Worm (Caenorhabditis elegans): Measurements from ENCODE around the gene twk-43.

DNA sequence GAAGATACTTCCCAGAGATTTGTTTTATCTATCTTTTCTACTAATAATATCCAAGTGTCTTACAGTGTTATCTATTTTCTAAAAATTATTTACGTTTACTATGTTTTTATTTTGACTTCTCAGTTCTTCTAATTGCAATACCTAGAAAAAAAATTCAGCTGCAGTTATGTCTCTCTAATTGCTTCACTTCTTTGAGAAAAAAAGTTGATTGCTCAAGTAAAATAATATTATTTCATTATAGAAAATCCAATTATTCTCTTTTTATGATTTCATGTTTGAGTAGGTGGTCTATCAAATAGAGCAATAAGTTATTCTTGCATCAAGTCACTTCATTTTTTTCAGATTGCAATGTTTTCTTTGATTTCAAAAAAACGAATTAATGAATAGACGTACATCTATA lies 20.4 kb downstream of the twk-43 start:
- TF ChIP-seq pha-4 (tag; optimal IDR thresholded peaks at IDR 0.05) (no peak), hlh-8 (tag; optimal IDR thresholded peaks at IDR 0.05) (no peak), lin-11 (tag; optimal IDR thresholded peaks at IDR 0.05) (no peak), sdc-2 (tag; optimal IDR thresholded peaks at IDR 0.05) (no peak), nfya-1 (tag; optimal IDR thresholded peaks at IDR 0.05) (no peak), K09A11.1 (tag; optimal IDR thresholded peaks at IDR 0.05; ENCODE audit: insufficient read depth) (no peak), hlh-6 (tag; optimal IDR thresholded peaks at IDR 0.05) (no peak), nhr-11 (tag; optimal IDR thresholded peaks at IDR 0.05) (no peak), ama-1 (optimal IDR thresholded peaks at IDR 0.05) (no peak), C08G9.2 (tag; optimal IDR thresholded peaks at IDR 0.05) (no peak), rnt-1 (tag; optimal IDR thresholded peaks at IDR 0.05) (no peak), elt-2 (tag; optimal IDR thresholded peaks at IDR 0.05) (no peak), hlh-13 (GFP tag; optimal IDR thresholded peaks at IDR 0.05) (no peak)

Data from whole organism, late embryonic.